Worm (Caenorhabditis elegans) whole organism, late embryonic: ENCODE data around the gene srv-10.
A peak's percentile ranks its signal among the peaks of the same experiment; 100 is the strongest.

Experiments
- C08G9.2 ChIP-seq: sonication (generic microtip); optimal IDR thresholded peaks from 2 replicates; lab custom pipeline; 2016; ENCODE audit warnings: mild to moderate bottlenecking, missing genetic modification characterization, moderate library complexity, missing compliant biosample characterization
- C38D4.7 ChIP-seq: fragments of 200-800 bp; sonication (Bioruptor generic); optimal IDR thresholded peaks from 2 replicates; lab custom pipeline; 2018; ENCODE audit warnings: mild to moderate bottlenecking, missing genetic modification characterization, moderate library complexity, missing compliant biosample characterization
- F13H6.1 ChIP-seq: sonication (generic microtip); optimal IDR thresholded peaks from 2 replicates; lab custom pipeline; 2016; ENCODE audit warnings: missing genetic modification characterization, missing compliant biosample characterization
- K02D7.2 ChIP-seq: sonication (generic microtip); optimal IDR thresholded peaks from 2 replicates; lab custom pipeline; 2017; ENCODE audit warnings: mild to moderate bottlenecking, missing genetic modification characterization, missing compliant biosample characterization
- T23F11.4 ChIP-seq: fragments of 200-800 bp; sonication (Bioruptor generic); optimal IDR thresholded peaks from 2 replicates; lab custom pipeline; 2018; ENCODE audit warnings: mild to moderate bottlenecking, missing genetic modification characterization, missing compliant biosample characterization
- Y22D7AL.16 ChIP-seq: sonication (generic microtip); optimal IDR thresholded peaks from 2 replicates; lab custom pipeline; 2016; ENCODE audit warnings: missing genetic modification characterization, missing compliant biosample characterization
- ahr-1 ChIP-seq: sonication (generic microtip); optimal IDR thresholded peaks from 2 replicates; lab custom pipeline; 2016; ENCODE audit warnings: missing genetic modification characterization, missing compliant biosample characterization
- ama-1 ChIP-seq: fragments of 150-350 bp; optimal IDR thresholded peaks from 2 replicates; lab custom pipeline; 2014
- ceh-14 ChIP-seq: sonication (generic microtip); optimal IDR thresholded peaks from 2 replicates; lab custom pipeline; 2016; ENCODE audit warnings: missing genotype, missing genetic modification characterization, missing compliant biosample characterization
- ceh-22 ChIP-seq: sonication (generic microtip); optimal IDR thresholded peaks from 2 replicates; lab custom pipeline; 2017; ENCODE audit warnings: missing biosample characterization, missing genetic modification characterization
- ceh-24 ChIP-seq: sonication (generic microtip); optimal IDR thresholded peaks from 2 replicates; lab custom pipeline; 2016; ENCODE audit warnings: mild to moderate bottlenecking, missing genetic modification characterization, missing compliant biosample characterization
- ceh-31 ChIP-seq: sonication (generic microtip); optimal IDR thresholded peaks from 2 replicates; lab custom pipeline; 2016; ENCODE audit warnings: missing genetic modification characterization, missing compliant biosample characterization
- ceh-34 ChIP-seq: sonication (generic microtip); optimal IDR thresholded peaks from 2 replicates; lab custom pipeline; 2016; ENCODE audit warnings: mild to moderate bottlenecking, missing genetic modification characterization, missing compliant biosample characterization
- ceh-9 ChIP-seq: sonication (generic microtip); optimal IDR thresholded peaks from 2 replicates; lab custom pipeline; 2016; ENCODE audit warnings: mild to moderate bottlenecking, missing genetic modification characterization, inconsistent platforms, missing compliant biosample characterization
- che-1 ChIP-seq: sonication (generic microtip); optimal IDR thresholded peaks from 2 replicates; lab custom pipeline; 2016; ENCODE audit warnings: mild to moderate bottlenecking, missing genetic modification characterization, missing compliant biosample characterization
- dmd-4 ChIP-seq: sonication (generic microtip); optimal IDR thresholded peaks from 2 replicates; lab custom pipeline; 2016; ENCODE audit warnings: borderline replicate concordance, missing genetic modification characterization, missing compliant biosample characterization
- dve-1 ChIP-seq: sonication (generic microtip); optimal IDR thresholded peaks from 2 replicates; lab custom pipeline; 2017; ENCODE audit warnings: antibody characterized with exemption, mild to moderate bottlenecking, missing genetic modification characterization, missing compliant biosample characterization
- elt-2 ChIP-seq: sonication (generic microtip); optimal IDR thresholded peaks from 2 replicates; lab custom pipeline; 2016; ENCODE audit warnings: missing genetic modification reagents, missing genetic modification characterization, missing compliant biosample characterization
- elt-4 ChIP-seq: sonication (generic microtip); optimal IDR thresholded peaks from 2 replicates; lab custom pipeline; 2016; ENCODE audit warnings: missing genetic modification characterization, missing compliant biosample characterization
- ets-4 ChIP-seq: sonication (generic microtip); optimal IDR thresholded peaks from 2 replicates; lab custom pipeline; 2016; ENCODE audit warnings: missing genetic modification characterization, missing compliant biosample characterization
- gmeb-2 ChIP-seq: sonication (generic microtip); optimal IDR thresholded peaks from 2 replicates; lab custom pipeline; 2016; ENCODE audit warnings: missing genetic modification characterization, inconsistent platforms, missing compliant biosample characterization
- hlh-13 ChIP-seq: fragments of 200-800 bp; sonication (Bioruptor generic); optimal IDR thresholded peaks from 2 replicates; lab custom pipeline; 2018; ENCODE audit warnings: mild to moderate bottlenecking, missing genetic modification characterization, missing compliant biosample characterization
- hlh-30 ChIP-seq: sonication (generic microtip); optimal IDR thresholded peaks from 2 replicates; lab custom pipeline; 2017; ENCODE audit warnings: antibody characterized with exemption, missing genetic modification characterization, missing compliant biosample characterization; ENCODE audit not compliant: insufficient read depth
- hlh-6 ChIP-seq: sonication (generic microtip); optimal IDR thresholded peaks from 2 replicates; lab custom pipeline; 2016; ENCODE audit warnings: missing genotype, missing genetic modification characterization, missing compliant biosample characterization
- hlh-8 ChIP-seq: sonication (generic microtip); optimal IDR thresholded peaks from 2 replicates; lab custom pipeline; 2016; ENCODE audit warnings: missing genotype, missing genetic modification characterization, missing compliant biosample characterization
- lim-6 ChIP-seq: sonication (generic microtip); optimal IDR thresholded peaks from 2 replicates; lab custom pipeline; 2016; ENCODE audit warnings: missing genetic modification characterization, missing compliant biosample characterization
- lin-11 ChIP-seq: fragments of 200-800 bp; sonication (Bioruptor generic); optimal IDR thresholded peaks from 2 replicates; lab custom pipeline; 2018; ENCODE audit warnings: mild to moderate bottlenecking, missing genetic modification characterization, missing compliant biosample characterization
- madf-2 ChIP-seq: sonication (generic microtip); optimal IDR thresholded peaks from 2 replicates; lab custom pipeline; 2017; ENCODE audit warnings: missing genetic modification characterization, missing compliant biosample characterization
- mec-3 ChIP-seq: sonication (generic microtip); optimal IDR thresholded peaks from 2 replicates; lab custom pipeline; 2016; ENCODE audit warnings: borderline replicate concordance, missing genetic modification characterization, missing compliant biosample characterization
- nfya-1 ChIP-seq: sonication (generic microtip); optimal IDR thresholded peaks from 2 replicates; lab custom pipeline; 2017; ENCODE audit warnings: missing genetic modification characterization, mild to moderate bottlenecking, missing compliant biosample characterization, antibody characterized with exemption, moderate library complexity
- npax-4 ChIP-seq: sonication (generic microtip); optimal IDR thresholded peaks from 2 replicates; lab custom pipeline; 2016; ENCODE audit warnings: missing genetic modification characterization, missing compliant biosample characterization
- odd-2 ChIP-seq: sonication (generic microtip); optimal IDR thresholded peaks from 2 replicates; lab custom pipeline; 2017; ENCODE audit warnings: antibody characterized with exemption, mild to moderate bottlenecking, missing genetic modification characterization, missing compliant biosample characterization
- pax-1 ChIP-seq: fragments of 150-350 bp; optimal IDR thresholded peaks from 2 replicates; lab custom pipeline; 2014; ENCODE audit warnings: missing biosample characterization, missing genetic modification characterization
- pqm-1 ChIP-seq: sonication (generic microtip); optimal IDR thresholded peaks from 2 replicates; lab custom pipeline; 2016; ENCODE audit warnings: missing genetic modification characterization, missing compliant biosample characterization
- pros-1 ChIP-seq: fragments of 150-350 bp; optimal IDR thresholded peaks from 2 replicates; lab custom pipeline; 2014; ENCODE audit warnings: missing biosample characterization, missing genetic modification reagents, missing genetic modification characterization
- sox-2 ChIP-seq: fragments of 200-800 bp; sonication (Bioruptor generic); IDR thresholded peaks from 2 replicates; pipeline ENCODE4 v1.3.6; 2022; ENCODE audit warnings: missing genetic modification reagents, missing genetic modification characterization, missing compliant biosample characterization
- tbx-2 ChIP-seq: sonication (generic microtip); optimal IDR thresholded peaks from 2 replicates; lab custom pipeline; 2016; ENCODE audit warnings: missing genetic modification characterization, missing compliant biosample characterization
- unc-3 ChIP-seq, 2 experiments: fragments of 200-800 bp in 1 of 2; sonication (Bioruptor generic) in 1 of 2; sonication (generic microtip) in 1 of 2; conservative IDR thresholded peaks in 1 of 2; optimal IDR thresholded peaks in 1 of 2; 2 replicates each; pipeline versions ENCODE4 v1.3.6 to Lab custom; 2016 to 2022; ENCODE audit warnings: missing compliant biosample characterization in 2 of 2, missing genetic modification characterization in 2 of 2, missing genetic modification reagents in 1 of 2
- unc-42 ChIP-seq: sonication (generic microtip); optimal IDR thresholded peaks from 2 replicates; lab custom pipeline; 2016; ENCODE audit warnings: missing genotype, missing genetic modification characterization, missing compliant biosample characterization
- unc-55 ChIP-seq: sonication (generic microtip); optimal IDR thresholded peaks from 2 replicates; lab custom pipeline; 2017; ENCODE audit warnings: missing biosample characterization, missing genetic modification reagents, missing genetic modification characterization
- unc-86 ChIP-seq: sonication (generic microtip); optimal IDR thresholded peaks from 2 replicates; lab custom pipeline; 2016; ENCODE audit warnings: missing genetic modification characterization, missing compliant biosample characterization
- ztf-16 ChIP-seq: sonication (generic microtip); optimal IDR thresholded peaks from 2 replicates; lab custom pipeline; 2017; ENCODE audit warnings: missing genetic modification characterization, missing compliant biosample characterization

srv-10 gene

ce11 chrV:13457858-13458257 lies 34.1 kb downstream of the srv-10 start, which contains the start of gene F25H9.2:
Gene F25H9.2 (plus strand): TSS chrV:13458083.
- TF ChIP-seq unc-55 (peak; percentile 22), ceh-9 (no peak), tbx-2 (tag; lab: Kevin White, UChicago) (no peak), odd-2 (tag; lab: Kevin White, UChicago) (no peak), ceh-24 (tag; lab: Kevin White, UChicago) (no peak)

DNA sequence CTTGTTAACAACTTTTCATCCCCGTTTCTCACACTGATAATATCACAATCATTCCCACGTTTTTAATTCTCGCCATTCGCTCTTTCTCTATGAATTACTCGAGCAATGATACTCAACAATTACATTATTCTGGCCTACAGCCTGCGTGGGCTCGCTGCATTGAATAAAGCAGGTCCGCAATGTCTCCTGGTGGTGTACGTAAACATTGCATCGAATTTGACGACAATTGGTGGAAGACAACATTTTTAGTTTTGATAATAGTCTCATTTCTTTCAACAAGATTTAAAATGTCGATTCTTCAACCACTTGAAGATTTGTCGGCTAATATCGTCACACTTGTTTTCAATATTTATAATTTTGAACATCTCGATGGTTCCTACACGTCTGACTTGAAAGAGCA lies 35.6 kb downstream of the srv-10 start, which contains the start of gene bath-39:
bath-39 (plus strand) TSS at position 137 of the 400 bp plus-strand sequence.
- TF ChIP-seq che-1 (tag; lab: Kevin White, UChicago) (no peak), ceh-31 (peak; percentile 22), unc-42 (tag; lab: Kevin White, UChicago) (peak; percentile 75), unc-3 (GFP tag; conservative IDR thresholded peaks at IDR 0.05; lab: Robert Waterston, UW) (no peak), unc-3 (tag; optimal IDR thresholded peaks at IDR 0.05; lab: Kevin White, UChicago) (no peak), nfya-1 (tag; lab: Kevin White, UChicago) (no peak)

ce11 chrV:13462974-13463373 lies 39.3 kb downstream of the srv-10 start, which contains the start of gene frm-10:
Gene frm-10 (plus strand): TSS chrV:13463207.
- TF ChIP-seq K02D7.2 (tag; lab: Kevin White, UChicago) (no peak), hlh-30 (peak; percentile 87), ahr-1 (tag; lab: Kevin White, UChicago) (no peak), tbx-2 (tag; lab: Kevin White, UChicago) (no peak), elt-2 (peak; percentile 63), pqm-1 (tag; lab: Kevin White, UChicago) (peak; percentile 75), ceh-9 (no peak), C38D4.7 (GFP tag; lab: Kevin White, UChicago) (no peak), che-1 (tag; lab: Kevin White, UChicago) (no peak), ets-4 (peak; percentile 50), dve-1 (tag; lab: Kevin White, UChicago) (peak; percentile 22), lin-11 (tag; lab: Kevin White, UChicago) (no peak), F13H6.1 (tag; lab: Kevin White, UChicago) (no peak), npax-4 (tag; lab: Kevin White, UChicago) (no peak)

DNA sequence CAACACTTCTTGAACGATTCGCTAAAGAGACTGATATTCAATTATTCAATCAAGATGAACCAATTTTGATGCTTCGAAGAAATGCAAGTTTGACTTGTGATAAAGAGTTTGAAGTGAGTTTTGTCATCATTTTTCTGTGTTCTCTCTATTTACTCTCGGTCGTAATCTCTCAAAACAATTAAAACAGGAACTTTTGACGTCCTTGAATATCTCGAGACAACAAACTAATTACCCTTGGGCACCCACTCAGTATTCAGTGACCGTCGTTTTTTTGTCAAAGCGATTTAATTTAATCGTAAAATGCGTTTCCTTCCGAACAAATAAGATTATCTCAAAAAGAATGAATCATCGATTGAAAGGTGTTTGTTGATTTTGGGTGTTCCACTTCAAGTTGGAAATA lies 40.4 kb downstream of the srv-10 start:
- TF ChIP-seq pqm-1 (tag; lab: Kevin White, UChicago) (no peak), C08G9.2 (no peak)
- TF ChIP-seq, all 69 proteins: peak for 0

DNA sequence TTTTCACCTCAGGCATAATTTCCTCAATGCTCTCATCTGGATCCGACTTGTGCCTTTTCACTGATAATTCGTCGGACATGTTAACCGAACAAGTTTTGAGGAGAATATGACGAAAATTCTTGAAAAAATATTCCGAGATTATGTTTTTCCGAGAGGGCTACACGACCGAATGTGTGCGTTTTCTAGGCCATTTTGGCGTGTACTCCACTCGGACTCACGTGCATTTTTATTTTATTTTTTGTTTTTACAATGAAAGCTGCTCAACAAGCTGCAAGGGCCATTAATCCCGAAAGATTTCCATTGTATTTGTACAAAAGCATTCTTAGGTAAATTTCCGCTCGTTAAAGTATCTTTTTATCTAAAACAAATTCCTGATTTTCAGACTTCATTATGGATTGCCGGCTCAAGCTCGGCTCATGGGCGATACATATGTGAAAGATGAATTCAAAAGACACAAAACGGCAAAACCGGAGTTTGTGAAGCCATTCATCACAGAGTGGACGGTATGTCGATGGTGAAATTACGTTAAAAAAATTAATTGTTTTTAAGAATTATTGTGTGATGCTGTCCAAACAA lies 44.6 kb downstream of the srv-10 start, which contains the start of the genes F25H9.6 and F25H9.7:
F25H9.6 (minus strand) TSS at position 172 of the 576 bp plus-strand sequence.
F25H9.7 (plus strand) TSS at position 187 of the 576 bp plus-strand sequence.
- peak; percentile 80 for TF ChIP-seq F13H6.1 (tag; lab: Kevin White, UChicago)
- TF ChIP-seq Y22D7AL.16 (tag; lab: Kevin White, UChicago): no peak
- peak; percentile 92 for TF ChIP-seq hlh-8 (tag; lab: Kevin White, UChicago)
- peak; percentile 54 for TF ChIP-seq ztf-16 (tag; lab: Kevin White, UChicago)
- no peak for TF ChIP-seq ceh-22 (tag; lab: Kevin White, UChicago)
- peak; percentile 62 for TF ChIP-seq ceh-34 (tag; lab: Kevin White, UChicago)
- no peak for TF ChIP-seq che-1 (tag; lab: Kevin White, UChicago)
- peak; percentile 86 for TF ChIP-seq lim-6 (tag; lab: Kevin White, UChicago)
- TF ChIP-seq unc-86: peak; percentile 54
- TF ChIP-seq npax-4 (tag; lab: Kevin White, UChicago): no peak
- TF ChIP-seq madf-2 (tag; lab: Kevin White, UChicago): no peak
- TF ChIP-seq ama-1 (lab: Kevin White, UChicago): no peak
- peak; percentile 52 for TF ChIP-seq hlh-6 (tag; lab: Kevin White, UChicago)
- no peak for TF ChIP-seq dve-1 (tag; lab: Kevin White, UChicago)
- peak; percentile 98 for TF ChIP-seq ceh-31
- no peak for TF ChIP-seq ceh-24 (tag; lab: Kevin White, UChicago)
- TF ChIP-seq dmd-4 (tag; lab: Kevin White, UChicago): peak; percentile 27
- TF ChIP-seq pax-1: no peak
- TF ChIP-seq elt-4 (tag; lab: Kevin White, UChicago): no peak
- TF ChIP-seq pros-1 (tag; lab: Kevin White, UChicago): no peak
- TF ChIP-seq elt-2: peak; percentile 64
- no peak for TF ChIP-seq C38D4.7 (GFP tag; lab: Kevin White, UChicago)
- TF ChIP-seq ahr-1 (tag; lab: Kevin White, UChicago): peak; percentile 53
- TF ChIP-seq pqm-1 (tag; lab: Kevin White, UChicago): peak; percentile 40
- TF ChIP-seq gmeb-2 (tag; lab: Kevin White, UChicago): no peak
- peak; percentile 92 for TF ChIP-seq mec-3 (tag; lab: Kevin White, UChicago)
- TF ChIP-seq hlh-13 (GFP tag; lab: Kevin White, UChicago): no peak
- TF ChIP-seq T23F11.4 (GFP tag; lab: Kevin White, UChicago): no peak
- TF ChIP-seq sox-2: no peak
- TF ChIP-seq ceh-14: peak; percentile 76
